2 fruit fly cellular contexts compared by ENCODE assay signal in the genomic region with DNA sequence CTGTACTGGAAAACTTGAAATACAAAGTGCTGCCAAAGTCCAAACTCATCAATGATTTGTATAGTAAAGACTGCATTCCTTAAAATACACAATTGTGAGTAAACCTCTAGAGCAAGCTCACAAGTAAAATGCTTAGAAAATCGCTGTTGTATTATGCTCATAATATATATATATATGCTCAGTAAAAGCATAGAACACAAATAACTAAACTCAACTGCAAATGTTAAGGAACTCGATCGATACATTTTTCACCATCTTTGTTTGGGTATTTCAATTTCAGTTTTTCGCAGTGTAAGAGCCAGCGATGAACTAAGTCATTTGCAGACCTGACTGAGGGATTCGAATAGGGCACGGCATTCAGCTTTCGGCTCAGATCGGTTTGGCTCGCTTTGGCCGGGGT.
TF ChIP-seq lines count a peak whose summit lies in the region.

No protein-coding gene starts in this region.

TF ChIP-seq in whole organism, prepupa, 60 proteins besides CTCF, POLR2A, EP300 and RAD21:
- TF ChIP-seq fd85E (GFP tag; optimal IDR thresholded peaks at IDR 0.05; lab: Kevin White, UChicago) (no peak), ss (GFP tag; optimal IDR thresholded peaks at IDR 0.05; lab: Kevin White, UChicago) (peak in 1 of 2 experiments; percentile 8), CG7368 (GFP tag; optimal IDR thresholded peaks at IDR 0.05; lab: Kevin White, UChicago) (no peak), acj6 (GFP tag; optimal IDR thresholded peaks at IDR 0.05; lab: Kevin White, UChicago) (peak; percentile 26), Sox14 (GFP tag; optimal IDR thresholded peaks at IDR 0.05; lab: Kevin White, UChicago) (peak; percentile 17), Hr39 (GFP tag; optimal IDR thresholded peaks at IDR 0.05; lab: Kevin White, UChicago) (no peak), CG6808 (GFP tag; optimal IDR thresholded peaks at IDR 0.05; lab: Kevin White, UChicago) (peak; percentile 62), CG1621 (tag; optimal IDR thresholded peaks at IDR 0.05; lab: Kevin White, UChicago) (peak; percentile 29), salr (GFP tag; optimal IDR thresholded peaks at IDR 0.05; lab: Kevin White, UChicago) (no peak), CG10669 (GFP tag; optimal IDR thresholded peaks at IDR 0.05; lab: Kevin White, UChicago) (peak; percentile 33), achi (GFP tag; optimal IDR thresholded peaks at IDR 0.05; lab: Kevin White, UChicago) (peak; percentile 33), spab (GFP tag; optimal IDR thresholded peaks at IDR 0.05; lab: Kevin White, UChicago) (peak; percentile 44), Lpt (GFP tag; optimal IDR thresholded peaks at IDR 0.05; lab: Kevin White, UChicago) (no peak), CG11902 (GFP tag; optimal IDR thresholded peaks at IDR 0.05; lab: Kevin White, UChicago) (no peak), dsx (GFP tag; optimal IDR thresholded peaks at IDR 0.05; lab: Kevin White, UChicago; ENCODE audit: poor library complexity, severe bottlenecking) (peak; percentile 46), OdsH (GFP tag; optimal IDR thresholded peaks at IDR 0.05; lab: Kevin White, UChicago) (peak; percentile 18), CG3919 (GFP tag; optimal IDR thresholded peaks at IDR 0.05; lab: Kevin White, UChicago) (peak; percentile 45), Ets96B (tag; optimal IDR thresholded peaks at IDR 0.05; lab: Kevin White, UChicago) (peak; percentile 54), CG6163 (GFP tag; IDR thresholded peaks at IDR 0.05; lab: Robert Waterston, UW) (peak; percentile 44; the same call in 1 of the 3 replicates), CG3032 (tag; optimal IDR thresholded peaks at IDR 0.05; lab: Kevin White, UChicago) (peak; percentile 51), Hr4 (GFP tag; optimal IDR thresholded peaks at IDR 0.05; lab: Kevin White, UChicago) (peak; percentile 12), CG10631 (GFP tag; optimal IDR thresholded peaks at IDR 0.05; lab: Kevin White, UChicago) (peak; percentile 61), fd59A (GFP tag; optimal IDR thresholded peaks at IDR 0.05; lab: Kevin White, UChicago) (peak; percentile 13), Eip78C (GFP tag; lab: Kevin White, UChicago) (peak; percentile 82), Eip93F (GFP tag; optimal IDR thresholded peaks at IDR 0.05; lab: Kevin White, UChicago) (no peak), Eip75B (GFP tag; optimal IDR thresholded peaks at IDR 0.05; lab: Kevin White, UChicago) (no peak), CG32006 (GFP tag; optimal IDR thresholded peaks at IDR 0.05; lab: Kevin White, UChicago) (peak; percentile 25)

TF ChIP-seq in whole organism, pupa, 21 proteins besides CTCF, POLR2A, EP300 and RAD21:
- TF ChIP-seq gl (tag; optimal IDR thresholded peaks at IDR 0.05; lab: Kevin White, UChicago) (no peak), CG15710 (tag; optimal IDR thresholded peaks at IDR 0.05; lab: Kevin White, UChicago) (peak; percentile 26), CG9948 (tag; optimal IDR thresholded peaks at IDR 0.05; lab: Kevin White, UChicago) (peak; percentile 63), CG8301 (tag; optimal IDR thresholded peaks at IDR 0.05; lab: Kevin White, UChicago) (peak; percentile 24), CG13204 (GFP tag; optimal IDR thresholded peaks at IDR 0.05; lab: Kevin White, UChicago) (no peak), CG4496 (GFP tag; IDR thresholded peaks at IDR 0.05; lab: Robert Waterston, UW) (no peak), CG32121 (GFP tag; IDR thresholded peaks at IDR 0.05; lab: Robert Waterston, UW) (no peak), CG12605 (GFP tag; IDR thresholded peaks at IDR 0.05; lab: Robert Waterston, UW) (no peak), EcR (GFP tag; optimal IDR thresholded peaks at IDR 0.05; lab: Kevin White, UChicago) (no peak), D1 (tag; optimal IDR thresholded peaks at IDR 0.05; lab: Kevin White, UChicago) (no peak), CG34367 (tag; optimal IDR thresholded peaks at IDR 0.05; lab: Kevin White, UChicago) (peak; percentile 20), Pif1A (GFP tag; optimal IDR thresholded peaks at IDR 0.05; lab: Kevin White, UChicago) (peak; percentile 36), CG8159 (tag; optimal IDR thresholded peaks at IDR 0.05; lab: Kevin White, UChicago) (peak; percentile 54), Ets98B (GFP tag; IDR thresholded peaks at IDR 0.05; lab: Robert Waterston, UW) (no peak), CG10348 (GFP tag; IDR thresholded peaks at IDR 0.05; lab: Robert Waterston, UW) (no peak), CG17806 (tag; optimal IDR thresholded peaks at IDR 0.05; lab: Kevin White, UChicago) (peak; percentile 69), CG14655 (GFP tag; optimal IDR thresholded peaks at IDR 0.05; lab: Kevin White, UChicago) (peak; percentile 59), Pif1B (GFP tag; optimal IDR thresholded peaks at IDR 0.05; lab: Kevin White, UChicago) (peak; percentile 36), fd96Ca (GFP tag; IDR thresholded peaks at IDR 0.05; lab: Robert Waterston, UW) (no peak), Snoo (tag; optimal IDR thresholded peaks at IDR 0.05; lab: Kevin White, UChicago) (no peak), rn (GFP tag; IDR thresholded peaks at IDR 0.05; lab: Robert Waterston, UW) (no peak)
